Fruit fly (Drosophila melanogaster) whole organism, embryonic: ENCODE measurements around the gene Hpr1.

ENCODE experiments used
- Ada2b ChIP-seq: fragments of 200-800 bp; sonication (Bioruptor generic); IDR thresholded peaks from 2 replicates; pipeline ENCODE4 v1.3.6; 2022; ENCODE audit warnings: missing biosample characterization, missing genetic modification characterization
- Atf3 ChIP-seq: fragments of 200-800 bp; sonication (Bioruptor generic); optimal IDR thresholded peaks from 3 replicates; lab custom pipeline; 2016; ENCODE audit warnings: missing biosample characterization, missing genetic modification characterization
- C15 ChIP-seq: fragments of 200-800 bp; sonication (Bioruptor generic); IDR thresholded peaks from 3 replicates; pipeline ENCODE4 v1.3.6; 2022; ENCODE audit warnings: missing biosample characterization, missing genetic modification characterization
- CG10147 ChIP-seq: fragments of 200-800 bp; sonication (Bioruptor generic); optimal IDR thresholded peaks from 2 replicates; lab custom pipeline; 2019; ENCODE audit warnings: missing biosample characterization, mild to moderate bottlenecking, missing genetic modification characterization, moderate library complexity
- CG10431 ChIP-seq: fragments of 200-800 bp; sonication (Bioruptor generic); optimal IDR thresholded peaks from 3 replicates; lab custom pipeline; 2018; ENCODE audit warnings: missing biosample characterization, mild to moderate bottlenecking, missing genetic modification characterization
- CG10959 ChIP-seq: fragments of 200-800 bp; sonication (Bioruptor generic); IDR thresholded peaks from 2 replicates; pipeline ENCODE4 v1.3.6; 2022; ENCODE audit warnings: missing biosample characterization, missing genetic modification characterization
- CG13894 ChIP-seq: fragments of 200-800 bp; sonication (Bioruptor generic); optimal IDR thresholded peaks from 3 replicates; lab custom pipeline; 2018; ENCODE audit warnings: missing biosample characterization, mild to moderate bottlenecking, missing genetic modification characterization, moderate library complexity
- CG14965 ChIP-seq: fragments of 200-800 bp; sonication (Bioruptor generic); optimal IDR thresholded peaks from 2 replicates; lab custom pipeline; 2016; ENCODE audit warnings: missing biosample characterization, missing genetic modification characterization, borderline replicate concordance
- CG1529 ChIP-seq: fragments of 200-800 bp; sonication (Bioruptor generic); optimal IDR thresholded peaks from 3 replicates; lab custom pipeline; 2018; ENCODE audit warnings: missing biosample characterization, missing genetic modification characterization
- CG15601 ChIP-seq: fragments of 200-800 bp; sonication (Bioruptor generic); optimal IDR thresholded peaks from 3 replicates; lab custom pipeline; 2019; ENCODE audit warnings: missing biosample characterization, mild to moderate bottlenecking, missing genetic modification characterization, moderate library complexity
- CG1603 ChIP-seq: fragments of 200-800 bp; sonication (Bioruptor generic); optimal IDR thresholded peaks from 2 replicates; lab custom pipeline; 2019; ENCODE audit warnings: missing biosample characterization, mild to moderate bottlenecking, missing genetic modification characterization, moderate library complexity
- CG17385 ChIP-seq: fragments of 200-800 bp; sonication (Bioruptor generic); optimal IDR thresholded peaks from 3 replicates; lab custom pipeline; 2018; ENCODE audit warnings: missing biosample characterization, mild to moderate bottlenecking, missing genetic modification characterization
- CG2199 ChIP-seq: fragments of 200-800 bp; sonication (Bioruptor generic); IDR thresholded peaks from 3 replicates; pipeline ENCODE4 v1.3.6; 2022; ENCODE audit warnings: missing biosample characterization, missing genetic modification characterization
- CG3163 ChIP-seq: fragments of 200-800 bp; sonication (Bioruptor generic); optimal IDR thresholded peaks from 3 replicates; lab custom pipeline; 2016; ENCODE audit warnings: missing biosample characterization, missing genetic modification characterization
- CG32772 ChIP-seq: fragments of 200-800 bp; sonication (Bioruptor generic); IDR thresholded peaks from 2 replicates; pipeline ENCODE4 v1.3.6; 2022; ENCODE audit warnings: missing biosample characterization, missing genetic modification characterization
- CG4617 ChIP-seq: fragments of 200-800 bp; sonication (Bioruptor generic); optimal IDR thresholded peaks from 3 replicates; lab custom pipeline; 2016; ENCODE audit warnings: missing biosample characterization, missing genetic modification characterization, borderline replicate concordance
- CG7372 ChIP-seq: fragments of 200-800 bp; sonication (Bioruptor generic); IDR thresholded peaks from 2 replicates; pipeline ENCODE4 v1.3.6; 2022; ENCODE audit warnings: missing biosample characterization, missing genetic modification characterization
- CG8765 ChIP-seq: fragments of 200-800 bp; sonication (Bioruptor generic); IDR thresholded peaks from 2 replicates; pipeline ENCODE4 v1.3.6; 2022; ENCODE audit warnings: missing biosample characterization, missing genetic modification characterization
- CoRest ChIP-seq: fragments of 200-800 bp; sonication (Bioruptor generic); optimal IDR thresholded peaks from 3 replicates; lab custom pipeline; 2018; ENCODE audit warnings: missing biosample characterization, mild to moderate bottlenecking, missing genetic modification characterization, moderate library complexity
- D ChIP-seq, 2 experiments: fragments of 200-800 bp in 1 of 2; fragments of >200 bp in 1 of 2; sonication (Bioruptor generic) in 1 of 2; optimal IDR thresholded peaks; 2 replicates in 1 of 2; 3 replicates in 1 of 2; lab custom pipeline; 2017; ENCODE audit warnings: mild to moderate bottlenecking in 1 of 2, missing biosample characterization in 1 of 2, missing genetic modification characterization in 1 of 2, missing genetic modification reagents in 1 of 2
- Dip2 ChIP-seq: fragments of 200-800 bp; sonication (Bioruptor generic); IDR thresholded peaks from 2 replicates; pipeline ENCODE4 v1.3.6; 2022; ENCODE audit warnings: missing biosample characterization, missing genetic modification characterization
- Dref ChIP-seq: fragments of 200-800 bp; sonication (Bioruptor generic); IDR thresholded peaks from 2 replicates; pipeline ENCODE4 v1.3.6; 2022; ENCODE audit warnings: missing biosample characterization, missing genetic modification characterization
- Drgx ChIP-seq: fragments of 200-800 bp; sonication (Bioruptor generic); IDR thresholded peaks from 2 replicates; pipeline ENCODE4 v1.3.6; 2022; ENCODE audit warnings: missing biosample characterization, missing genetic modification characterization
- Eip74EF ChIP-seq, 2 experiments: fragments of 200-800 bp in 1 of 2; fragments of >200 bp in 1 of 2; sonication (Bioruptor generic) in 1 of 2; optimal IDR thresholded peaks; 2 replicates each; lab custom pipeline; 2017 to 2019; ENCODE audit warnings: missing biosample characterization in 2 of 2, missing genetic modification characterization in 2 of 2, mild to moderate bottlenecking in 1 of 2, moderate library complexity in 1 of 2
- Elba2 ChIP-seq: fragments of 200-800 bp; sonication (Bioruptor generic); optimal IDR thresholded peaks from 3 replicates; lab custom pipeline; 2016; ENCODE audit warnings: missing biosample characterization, missing genetic modification characterization
- NK7.1 ChIP-seq: fragments of 200-800 bp; sonication (Bioruptor generic); optimal IDR thresholded peaks from 3 replicates; lab custom pipeline; 2016; ENCODE audit warnings: missing biosample characterization, missing genetic modification characterization
- Side ChIP-seq: fragments of 200-800 bp; sonication (Bioruptor generic); optimal IDR thresholded peaks from 2 replicates; lab custom pipeline; 2016; ENCODE audit warnings: missing biosample characterization, missing genetic modification characterization
- abd-A ChIP-seq: fragments of 200-800 bp; sonication (Bioruptor generic); optimal IDR thresholded peaks from 3 replicates; lab custom pipeline; 2019; ENCODE audit warnings: missing biosample characterization, mild to moderate bottlenecking, missing genetic modification characterization, moderate library complexity
- ap ChIP-seq: fragments of 200-800 bp; sonication (Bioruptor generic); IDR thresholded peaks from 2 replicates; pipeline ENCODE4 v1.3.6; 2022; ENCODE audit warnings: missing biosample characterization, missing genetic modification characterization
- bsh ChIP-seq, 2 experiments: fragments of 200-800 bp; sonication (Bioruptor generic); optimal IDR thresholded peaks; 2 replicates each; lab custom pipeline; 2017 to 2018; ENCODE audit warnings: mild to moderate bottlenecking in 2 of 2, missing biosample characterization in 2 of 2, missing genetic modification characterization in 2 of 2, moderate library complexity in 1 of 2
- corto ChIP-seq: fragments of 200-800 bp; sonication (Bioruptor generic); optimal IDR thresholded peaks from 2 replicates; lab custom pipeline; 2016; ENCODE audit warnings: missing biosample characterization, mild to moderate bottlenecking, missing genetic modification characterization, moderate library complexity
- emc ChIP-seq: fragments of 200-800 bp; sonication (Bioruptor generic); optimal IDR thresholded peaks from 2 replicates; lab custom pipeline; 2016; ENCODE audit warnings: missing biosample characterization, missing genetic modification characterization
- fd96Cb ChIP-seq: fragments of 200-800 bp; sonication (Bioruptor generic); optimal IDR thresholded peaks from 2 replicates; lab custom pipeline; 2018; ENCODE audit warnings: missing biosample characterization, mild to moderate bottlenecking, missing genetic modification characterization, moderate library complexity
- luna ChIP-seq: fragments of 200-800 bp; sonication (Bioruptor generic); optimal IDR thresholded peaks from 2 replicates; lab custom pipeline; 2016; ENCODE audit warnings: missing biosample characterization, missing genetic modification characterization
- otp ChIP-seq: fragments of 200-800 bp; sonication (Bioruptor generic); IDR thresholded peaks from 3 replicates; pipeline ENCODE4, ENCODE4 v1.3.6; 2022; ENCODE audit warnings: missing biosample characterization, missing genetic modification characterization
- pan ChIP-seq, 4 experiments: fragments of >200 bp in 3 of 4; fragments of 200-800 bp in 1 of 4; sonication (Bioruptor generic) in 1 of 4; optimal IDR thresholded peaks in 3 of 4; IDR thresholded peaks in 1 of 4; 2 replicates each; pipeline versions ENCODE4 v1.3.6 to Lab custom; 2017 to 2022; ENCODE audit warnings: missing biosample characterization in 2 of 4, missing genetic modification characterization in 2 of 4, mixed read lengths in 1 of 4
- pb ChIP-seq: fragments of 200-800 bp; sonication (Bioruptor generic); optimal IDR thresholded peaks from 3 replicates; lab custom pipeline; 2016; ENCODE audit warnings: missing biosample characterization, missing genetic modification characterization
- pita ChIP-seq: fragments of 200-800 bp; sonication (Bioruptor generic); optimal IDR thresholded peaks from 2 replicates; lab custom pipeline; 2017; ENCODE audit warnings: missing biosample characterization, mild to moderate bottlenecking, missing genetic modification characterization
- prd ChIP-seq, 3 experiments: fragments of >200 bp in 2 of 3; fragments of 200-800 bp in 1 of 3; sonication (Bioruptor generic) in 1 of 3; optimal IDR thresholded peaks in 2 of 3; IDR thresholded peaks in 1 of 3; 2 replicates in 2 of 3; 3 replicates in 1 of 3; pipeline versions ENCODE4 v1.3.6 to Lab custom; 2017 to 2022; ENCODE audit warnings: missing biosample characterization in 1 of 3, missing genetic modification characterization in 1 of 3
- shn ChIP-seq: fragments of 200-800 bp; sonication (Bioruptor generic); optimal IDR thresholded peaks from 3 replicates; lab custom pipeline; 2016; ENCODE audit warnings: missing biosample characterization, missing genetic modification characterization
- tap ChIP-seq: fragments of 200-800 bp; optimal IDR thresholded peaks from 3 replicates; lab custom pipeline; 2019; ENCODE audit warnings: missing biosample characterization, mild to moderate bottlenecking, missing genetic modification characterization, moderate library complexity
- tll ChIP-seq, 2 experiments: fragments of 200-800 bp in 1 of 2; fragments of >200 bp in 1 of 2; sonication (Bioruptor generic) in 1 of 2; optimal IDR thresholded peaks; 2 replicates each; lab custom pipeline; 2017 to 2019; ENCODE audit warnings: missing biosample characterization in 2 of 2, missing genetic modification characterization in 2 of 2, mild to moderate bottlenecking in 1 of 2, moderate library complexity in 1 of 2
- toy ChIP-seq: fragments of 200-800 bp; sonication (Bioruptor generic); IDR thresholded peaks from 2 replicates; pipeline ENCODE4 v1.3.6; 2022; ENCODE audit warnings: missing biosample characterization, missing genetic modification characterization
- trem ChIP-seq: fragments of 200-800 bp; optimal IDR thresholded peaks from 3 replicates; lab custom pipeline; 2019; ENCODE audit warnings: missing biosample characterization, mild to moderate bottlenecking, missing genetic modification characterization, moderate library complexity
- trh ChIP-seq: fragments of 200-800 bp; sonication (Bioruptor generic); optimal IDR thresholded peaks from 2 replicates; lab custom pipeline; 2016; ENCODE audit warnings: missing biosample characterization, missing genetic modification characterization
- wdn ChIP-seq: fragments of 200-800 bp; sonication (Bioruptor generic); IDR thresholded peaks from 2 replicates; pipeline ENCODE4 v1.3.6; 2022; ENCODE audit warnings: missing biosample characterization, missing genetic modification characterization

The Hpr1 gene

DNA sequence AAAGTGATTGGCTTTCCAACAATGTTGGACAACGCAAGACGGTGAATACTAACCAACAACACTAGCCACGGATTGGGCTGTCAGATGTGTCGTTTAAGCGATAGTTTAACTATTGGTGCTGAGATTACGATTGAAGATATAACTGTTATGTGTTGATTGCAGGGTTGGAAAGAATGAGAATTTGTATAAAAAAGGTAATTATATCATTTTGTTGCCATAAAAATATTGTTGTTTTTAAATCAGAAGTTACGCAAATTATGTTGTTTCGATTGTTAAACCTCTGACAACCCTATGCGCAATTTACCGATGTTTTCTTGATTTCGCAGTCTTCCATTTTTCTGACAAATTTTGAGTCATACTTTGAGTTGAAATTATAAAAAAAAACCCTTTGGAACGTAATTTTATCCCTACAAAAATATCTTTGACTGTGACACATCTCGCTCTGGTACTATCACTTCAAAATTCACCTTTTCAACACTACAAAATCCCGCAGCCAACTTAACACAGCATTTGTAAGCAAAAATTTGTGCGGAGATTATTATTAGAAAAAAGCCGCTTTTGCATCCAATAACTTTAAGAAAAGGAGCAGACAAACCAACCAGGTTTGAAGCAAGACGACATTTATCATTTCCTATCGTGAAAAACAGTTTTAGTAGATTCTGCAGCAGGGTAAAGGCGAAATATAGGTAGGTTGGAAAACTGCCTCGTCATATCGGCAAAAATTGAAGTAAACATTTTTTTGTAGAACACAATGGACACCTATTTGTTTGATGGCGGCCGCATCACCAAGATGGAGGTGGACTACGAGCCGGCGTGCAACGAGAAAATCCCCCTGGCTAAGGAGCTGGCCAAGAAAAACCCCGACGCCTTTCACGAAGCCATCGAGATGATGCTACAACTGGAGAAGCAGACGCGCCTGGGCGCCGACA lies 32.0 kb downstream of the Hpr1 start, which contains the start of the genes Hat1 and Rpn5 (continued):
- no peak for TF ChIP-seq pan (optimal IDR thresholded peaks at IDR 0.05; lab: Kevin White, UChicago)
- peak in 1 of 2 experiments; percentile 31 for TF ChIP-seq pan (GFP tag; optimal IDR thresholded peaks at IDR 0.05 in 1 of 2, IDR thresholded peaks at IDR 0.05 in 1 of 2)
- peak; percentile 67 for TF ChIP-seq fd96Cb
- TF ChIP-seq CG13894 (tag; lab: Kevin White, UChicago) = no peak
- TF ChIP-seq CG10431 = peak; percentile 48
- peak; percentile 67 for TF ChIP-seq emc
- 0 out of 2 replicates have a peak, but pooled peaks have one; percentile 50 for TF ChIP-seq CG7372 (GFP tag; lab: Robert Waterston, UW)
- peak; percentile 78 for TF ChIP-seq pb (GFP tag; lab: Kevin White, UChicago)
- TF ChIP-seq C15 (GFP tag; lab: Robert Waterston, UW) = no peak
- TF ChIP-seq CG32772 (GFP tag; lab: Robert Waterston, UW) = peak; percentile 60
- peak; percentile 86 for TF ChIP-seq CoRest
- peak; percentile 71 for TF ChIP-seq corto (GFP tag; lab: Kevin White, UChicago)
- peak; percentile 66 for TF ChIP-seq CG17385 (GFP tag; lab: Kevin White, UChicago)
- peak; percentile 36; the same call in 1 of the 2 replicates for TF ChIP-seq toy
- peak; percentile 65 for TF ChIP-seq CG1603 (tag; lab: Kevin White, UChicago)
- 0 out of 2 replicates have a peak, but pooled peaks have one; percentile 33 for TF ChIP-seq CG8765 (GFP tag; lab: Robert Waterston, UW)
- TF ChIP-seq bsh (GFP tag; optimal IDR thresholded peaks at IDR 0.05; lab: Kevin White, UChicago) = peak; percentile 11 to 60
- peak in 1 of 2 experiments; percentile 4 for TF ChIP-seq Eip74EF (GFP tag; optimal IDR thresholded peaks at IDR 0.05; lab: Kevin White, UChicago)
- TF ChIP-seq pita (GFP tag; lab: Kevin White, UChicago) = no peak
- TF ChIP-seq CG15601 (tag; lab: Kevin White, UChicago) = peak; percentile 53
- TF ChIP-seq Ada2b (GFP tag; lab: Robert Waterston, UW) = peak; percentile 56
- TF ChIP-seq trem (tag; lab: Kevin White, UChicago) = peak; percentile 30
- peak; percentile 91 for TF ChIP-seq shn (GFP tag; lab: Kevin White, UChicago)
- 0 out of 3 replicates have a peak, but pooled peaks have one; percentile 9 for TF ChIP-seq otp (GFP tag; lab: Robert Waterston, UW)
- TF ChIP-seq tap (tag; lab: Kevin White, UChicago) = peak; percentile 35
- TF ChIP-seq prd (optimal IDR thresholded peaks at IDR 0.05; lab: Kevin White, UChicago) = no peak
- TF ChIP-seq prd (GFP tag; IDR thresholded peaks at IDR 0.05; lab: Robert Waterston, UW) = peak; percentile 79; the same call in 2 of the 3 replicates
- peak; percentile 80 for TF ChIP-seq luna (GFP tag; lab: Kevin White, UChicago)
- peak; percentile 51 for TF ChIP-seq CG14965
- TF ChIP-seq wdn (GFP tag; lab: Robert Waterston, UW) = no peak
- TF ChIP-seq tll (GFP tag; optimal IDR thresholded peaks at IDR 0.05; lab: Kevin White, UChicago) = peak; percentile 59 to 78
- TF ChIP-seq Drgx = no peak
- TF ChIP-seq trh (GFP tag; lab: Kevin White, UChicago) = peak; percentile 77
- peak; percentile 76 for TF ChIP-seq CG4617 (GFP tag; lab: Kevin White, UChicago)
- peak; percentile 56 for TF ChIP-seq CG1529 (GFP tag; lab: Kevin White, UChicago)
- TF ChIP-seq Atf3 = peak; percentile 82
- TF ChIP-seq NK7.1 (GFP tag; lab: Kevin White, UChicago) = peak; percentile 72
- TF ChIP-seq CG10147 (GFP tag; lab: Kevin White, UChicago) = peak; percentile 78
- no peak for TF ChIP-seq Dip2 (GFP tag; lab: Robert Waterston, UW)
- TF ChIP-seq CG2199 (GFP tag; lab: Robert Waterston, UW) = no peak
- TF ChIP-seq ap (GFP tag; lab: Robert Waterston, UW) = no peak
- peak; percentile 64 for TF ChIP-seq Elba2 (GFP tag; lab: Kevin White, UChicago)
- peak; percentile 30; the same call in 1 of the 2 replicates for TF ChIP-seq Dref (GFP tag; lab: Robert Waterston, UW)
- no peak for TF ChIP-seq D (optimal IDR thresholded peaks at IDR 0.05; lab: Kevin White, UChicago)
- peak; percentile 72 for TF ChIP-seq D (GFP tag; optimal IDR thresholded peaks at IDR 0.05; lab: Kevin White, UChicago)
- peak; percentile 75 for TF ChIP-seq CG3163
- TF ChIP-seq abd-A (tag; lab: Kevin White, UChicago) = no peak
- peak; percentile 90 for TF ChIP-seq Side (GFP tag; lab: Kevin White, UChicago)
- TF ChIP-seq CG10959 (GFP tag; lab: Robert Waterston, UW) = no peak
